Fruit fly (Drosophila melanogaster) Kc167 (cell line): ENCODE results near the gene CG43402.

Experiments used
- Myc ChIP-seq: fragments of >200 bp; optimal IDR thresholded peaks from 2 replicates; lab custom pipeline; 2017; ENCODE audit warnings: missing external identifiers
- h ChIP-seq: fragments of >200 bp; optimal IDR thresholded peaks from 3 replicates; lab custom pipeline; 2018; ENCODE audit warnings: missing external identifiers
- psq ChIP-seq: fragments of >200 bp; optimal IDR thresholded peaks from 2 replicates; lab custom pipeline; 2017; ENCODE audit warnings: missing external identifiers
- ttk ChIP-seq: sonication (Bioruptor generic); optimal IDR thresholded peaks from 2 replicates; lab custom pipeline; 2017; ENCODE audit warnings: missing external identifiers

- TF ChIP-seq h (lab: Kevin White, UChicago) (no peak), ttk (lab: Kevin White, UChicago) (no peak), Myc (lab: Kevin White, UChicago) (no peak), psq (no peak)
These were observed 29.7 kb upstream of the CG43402 start for dm6 chr2L:1412691-1413090.
